Fruit fly (Drosophila melanogaster) Kc167 (cell line): Measurements from ENCODE around the gene Fkbp39.

Source experiments
- Myc ChIP-seq: fragments of >200 bp; optimal IDR thresholded peaks from 2 replicates; lab custom pipeline; 2017; ENCODE audit warnings: missing external identifiers
- h ChIP-seq: fragments of >200 bp; optimal IDR thresholded peaks from 3 replicates; lab custom pipeline; 2018; ENCODE audit warnings: missing external identifiers
- insv ChIP-seq: fragments of >200 bp; optimal IDR thresholded peaks from 3 replicates; lab custom pipeline; 2018; ENCODE audit warnings: missing external identifiers
- ttk ChIP-seq: sonication (Bioruptor generic); optimal IDR thresholded peaks from 2 replicates; lab custom pipeline; 2017; ENCODE audit warnings: missing external identifiers

DNA sequence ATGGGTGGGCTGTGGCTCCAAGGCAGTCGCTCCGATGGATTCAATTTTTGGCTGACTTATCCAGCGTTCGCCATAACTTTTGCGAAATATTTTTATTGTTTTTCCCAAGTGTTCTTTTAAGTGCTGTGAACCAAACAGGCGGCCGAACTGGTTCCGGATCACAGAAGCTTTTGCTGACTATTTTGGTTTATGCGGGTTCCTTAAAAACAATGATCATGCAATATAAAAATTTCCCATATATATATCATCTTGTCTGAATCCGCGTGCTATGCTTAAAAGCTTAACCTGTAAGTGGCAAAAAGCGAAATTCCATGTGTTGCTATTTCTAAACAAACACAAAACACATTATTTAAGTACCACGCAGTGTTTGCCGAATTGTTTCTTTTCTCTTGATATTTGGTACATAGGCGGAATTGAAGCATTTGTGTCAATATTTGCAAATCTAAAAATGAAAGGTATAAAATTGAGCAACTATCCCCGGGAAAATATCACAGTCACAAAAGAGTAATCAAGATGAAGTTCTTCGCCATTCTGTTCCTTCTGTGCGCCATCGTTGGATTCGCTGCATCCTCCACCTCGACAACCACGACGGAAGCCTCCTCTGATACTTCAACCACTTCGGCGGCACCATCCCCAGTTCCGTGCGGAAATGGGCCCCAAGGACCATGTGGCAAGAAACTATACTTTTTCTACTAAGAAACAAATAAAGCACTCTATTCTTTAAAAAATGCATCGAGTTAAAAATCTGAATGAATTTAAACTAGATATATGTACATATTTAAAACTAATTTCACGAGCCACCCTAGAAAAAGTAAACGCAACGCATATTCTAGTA lies 12.8 kb downstream of the Fkbp39 start, which contains the start of the genes CG6276 and CG44040:
- TF ChIP-seq ttk (lab: Kevin White, UChicago) (no peak), h (lab: Kevin White, UChicago) (no peak), Myc (lab: Kevin White, UChicago) (no peak), insv (lab: Kevin White, UChicago) (no peak)
